Fruit fly (Drosophila melanogaster) whole organism, adult: Measurements from ENCODE around the gene Ets21C.

ENCODE experiments used
- CG11617 ChIP-seq: fragments of 200-800 bp; sonication (Bioruptor generic); optimal IDR thresholded peaks from 2 replicates; lab custom pipeline; 2017; ENCODE audit warnings: mild to moderate bottlenecking, missing biosample characterization, missing genetic modification reagents, missing genetic modification characterization
- CG12768 ChIP-seq: fragments of 200-800 bp; sonication (Bioruptor generic); optimal IDR thresholded peaks from 2 replicates; lab custom pipeline; 2017; ENCODE audit warnings: missing biosample characterization, missing genetic modification characterization, mild to moderate bottlenecking, moderate library complexity, missing genetic modification reagents
- CG14711 ChIP-seq: fragments of 200-800 bp; sonication (Bioruptor generic); optimal IDR thresholded peaks from 2 replicates; lab custom pipeline; 2018; ENCODE audit warnings: missing biosample characterization, mild to moderate bottlenecking, missing genetic modification characterization, moderate library complexity
- CG1620 ChIP-seq: fragments of 200-800 bp; sonication (Bioruptor generic); optimal IDR thresholded peaks from 2 replicates; lab custom pipeline; 2016; ENCODE audit warnings: missing biosample characterization, missing genetic modification characterization
- CG33017 ChIP-seq: fragments of 200-800 bp; sonication (Bioruptor generic); optimal IDR thresholded peaks from 2 replicates; lab custom pipeline; 2018; ENCODE audit warnings: missing biosample characterization, mild to moderate bottlenecking, missing genetic modification characterization, moderate library complexity
- CG5204 ChIP-seq: fragments of 200-800 bp; sonication (Bioruptor generic); optimal IDR thresholded peaks from 2 replicates; lab custom pipeline; 2016; ENCODE audit warnings: missing biosample characterization, missing genetic modification characterization
- CG7045 ChIP-seq: fragments of 200-800 bp; sonication (Bioruptor generic); optimal IDR thresholded peaks from 2 replicates; lab custom pipeline; 2017; ENCODE audit warnings: missing biosample characterization, mild to moderate bottlenecking, missing genetic modification characterization
- CG7101 ChIP-seq: fragments of 200-800 bp; sonication (Bioruptor generic); optimal IDR thresholded peaks from 2 replicates; lab custom pipeline; 2018; ENCODE audit warnings: missing biosample characterization, mild to moderate bottlenecking, missing genetic modification characterization, moderate library complexity
- Clk ChIP-seq: fragments of 200-800 bp; sonication (Bioruptor generic); optimal IDR thresholded peaks from 2 replicates; lab custom pipeline; 2017; ENCODE audit warnings: missing biosample characterization, missing genetic modification characterization
- Crg-1 ChIP-seq: fragments of 200-800 bp; sonication (Bioruptor generic); optimal IDR thresholded peaks from 2 replicates; lab custom pipeline; 2016; ENCODE audit warnings: missing biosample characterization, missing genetic modification characterization
- Hr96 ChIP-seq: fragments of 200-800 bp; sonication (Bioruptor generic); optimal IDR thresholded peaks from 2 replicates; lab custom pipeline; 2016; ENCODE audit warnings: missing biosample characterization, missing genetic modification characterization
- Mnt ChIP-seq: fragments of 200-800 bp; sonication (Bioruptor generic); optimal IDR thresholded peaks from 2 replicates; lab custom pipeline; 2016; ENCODE audit warnings: missing biosample characterization, mild to moderate bottlenecking, missing genetic modification characterization
- bab1 ChIP-seq: fragments of 200-800 bp; sonication (Bioruptor generic); optimal IDR thresholded peaks from 3 replicates; lab custom pipeline; 2019; ENCODE audit warnings: missing biosample characterization, mild to moderate bottlenecking, missing genetic modification characterization, moderate library complexity
- cic ChIP-seq: fragments of 200-800 bp; sonication (Bioruptor generic); optimal IDR thresholded peaks from 2 replicates; lab custom pipeline; 2017; ENCODE audit warnings: missing biosample characterization, mild to moderate bottlenecking, missing genetic modification characterization, moderate library complexity
- cnc ChIP-seq, 2 experiments: fragments of >200 bp; optimal IDR thresholded peaks; 2 replicates each; lab custom pipeline; 2017
- kay ChIP-seq: fragments of 200-800 bp; sonication (Bioruptor generic); peaks from one replicate; lab custom pipeline; 2016; ENCODE audit warnings: missing biosample characterization, missing genetic modification characterization, borderline replicate concordance
- ovo ChIP-seq: fragments of 200-800 bp; sonication (Bioruptor generic); optimal IDR thresholded peaks from 2 replicates; lab custom pipeline; 2016; ENCODE audit warnings: missing biosample characterization, missing genetic modification characterization
- pad ChIP-seq: fragments of 200-800 bp; sonication (Bioruptor generic); optimal IDR thresholded peaks from 3 replicates; lab custom pipeline; 2017; ENCODE audit warnings: missing biosample characterization, missing genetic modification characterization, mild to moderate bottlenecking, moderate library complexity, missing genetic modification reagents
- tj ChIP-seq: fragments of 200-800 bp; sonication (Bioruptor generic); optimal IDR thresholded peaks from 3 replicates; lab custom pipeline; 2017; ENCODE audit warnings: missing biosample characterization, mild to moderate bottlenecking, missing genetic modification characterization, moderate library complexity
- toe ChIP-seq: fragments of 200-800 bp; sonication (Bioruptor generic); optimal IDR thresholded peaks from 2 replicates; lab custom pipeline; 2016; ENCODE audit warnings: missing biosample characterization, missing genetic modification characterization

Gene Ets21C

dm6 chr2L:513035-513434, 39.7 kb downstream of the Ets21C start:
- TF ChIP-seq cnc (optimal IDR thresholded peaks at IDR 0.05; lab: Kevin White, UChicago) (no peak), CG33017 (tag; lab: Kevin White, UChicago) (no peak), Clk (GFP tag; lab: Kevin White, UChicago) (no peak), bab1 (GFP tag; lab: Kevin White, UChicago) (no peak), pad (GFP tag; lab: Kevin White, UChicago) (no peak), cic (no peak), toe (GFP tag; lab: Kevin White, UChicago) (no peak), kay (GFP tag; lab: Kevin White, UChicago) (no peak), CG7101 (tag; lab: Kevin White, UChicago) (no peak), Crg-1 (GFP tag; lab: Kevin White, UChicago) (no peak), CG5204 (GFP tag; lab: Kevin White, UChicago) (no peak), CG1620 (no peak), ovo (GFP tag; lab: Kevin White, UChicago) (no peak), CG7045 (GFP tag; lab: Kevin White, UChicago) (no peak)

- TF ChIP-seq kay (GFP tag; lab: Kevin White, UChicago) (no peak), cnc (optimal IDR thresholded peaks at IDR 0.05; lab: Kevin White, UChicago) (no peak), ovo (GFP tag; lab: Kevin White, UChicago) (no peak), CG33017 (tag; lab: Kevin White, UChicago) (no peak), cic (no peak), Hr96 (GFP tag; lab: Kevin White, UChicago) (no peak)
Observed at dm6 chr2L:512028-512427, 40.7 kb downstream of the Ets21C start.

- no peak for TF ChIP-seq Hr96 (GFP tag; lab: Kevin White, UChicago)
- no peak for TF ChIP-seq CG14711 (tag; lab: Kevin White, UChicago)
- no peak for TF ChIP-seq cic
- no peak for TF ChIP-seq kay (GFP tag; lab: Kevin White, UChicago)
- no peak for TF ChIP-seq Crg-1 (GFP tag; lab: Kevin White, UChicago)
- TF ChIP-seq CG5204 (GFP tag; lab: Kevin White, UChicago) = no peak
- no peak for TF ChIP-seq cnc (optimal IDR thresholded peaks at IDR 0.05; lab: Kevin White, UChicago)
- TF ChIP-seq CG33017 (tag; lab: Kevin White, UChicago) = no peak
- TF ChIP-seq Clk (GFP tag; lab: Kevin White, UChicago) = no peak
- TF ChIP-seq CG1620 = no peak
- no peak for TF ChIP-seq bab1 (GFP tag; lab: Kevin White, UChicago)
Observed at dm6 chr2L:510534-511014, 42.1 kb downstream of the Ets21C start.

- TF ChIP-seq cic = no peak
Observed at dm6 chr2L:507169-507568, 45.6 kb downstream of the Ets21C start.

- TF ChIP-seq bab1 (GFP tag; lab: Kevin White, UChicago) (no peak), kay (GFP tag; lab: Kevin White, UChicago) (no peak), CG12768 (GFP tag; lab: Kevin White, UChicago) (no peak), CG7045 (GFP tag; lab: Kevin White, UChicago) (no peak), cnc (optimal IDR thresholded peaks at IDR 0.05; lab: Kevin White, UChicago) (no peak), pad (GFP tag; lab: Kevin White, UChicago) (no peak), CG11617 (GFP tag; lab: Kevin White, UChicago) (no peak), Hr96 (GFP tag; lab: Kevin White, UChicago) (no peak), Crg-1 (GFP tag; lab: Kevin White, UChicago) (no peak), CG1620 (no peak), tj (GFP tag; lab: Kevin White, UChicago) (no peak)
Observed at dm6 chr2L:506443-506842, 46.3 kb downstream of the Ets21C start.

dm6 chr2L:505009-505408, 47.7 kb downstream of the Ets21C start:
- TF ChIP-seq bab1 (GFP tag; lab: Kevin White, UChicago) = no peak
- TF ChIP-seq Mnt (GFP tag; lab: Kevin White, UChicago) = no peak
- TF ChIP-seq CG5204 (GFP tag; lab: Kevin White, UChicago) = no peak
- no peak for TF ChIP-seq pad (GFP tag; lab: Kevin White, UChicago)
- no peak for TF ChIP-seq CG33017 (tag; lab: Kevin White, UChicago)
- no peak for TF ChIP-seq cic
- no peak for TF ChIP-seq CG14711 (tag; lab: Kevin White, UChicago)
- TF ChIP-seq CG7045 (GFP tag; lab: Kevin White, UChicago) = no peak
- TF ChIP-seq kay (GFP tag; lab: Kevin White, UChicago) = no peak
- no peak for TF ChIP-seq Clk (GFP tag; lab: Kevin White, UChicago)
- TF ChIP-seq Crg-1 (GFP tag; lab: Kevin White, UChicago) = no peak
- no peak for TF ChIP-seq CG7101 (tag; lab: Kevin White, UChicago)
- no peak for TF ChIP-seq CG11617 (GFP tag; lab: Kevin White, UChicago)
- TF ChIP-seq cnc (optimal IDR thresholded peaks at IDR 0.05; lab: Kevin White, UChicago) = no peak
- no peak for TF ChIP-seq CG12768 (GFP tag; lab: Kevin White, UChicago)
- TF ChIP-seq CG1620 = no peak
- TF ChIP-seq Hr96 (GFP tag; lab: Kevin White, UChicago) = no peak
- no peak for TF ChIP-seq toe (GFP tag; lab: Kevin White, UChicago)
- no peak for TF ChIP-seq tj (GFP tag; lab: Kevin White, UChicago)
- TF ChIP-seq ovo (GFP tag; lab: Kevin White, UChicago) = no peak

- TF ChIP-seq tj (GFP tag; lab: Kevin White, UChicago) = no peak
- no peak for TF ChIP-seq pad (GFP tag; lab: Kevin White, UChicago)
- no peak for TF ChIP-seq toe (GFP tag; lab: Kevin White, UChicago)
- TF ChIP-seq cnc (optimal IDR thresholded peaks at IDR 0.05; lab: Kevin White, UChicago) = no peak
- no peak for TF ChIP-seq CG1620
- no peak for TF ChIP-seq bab1 (GFP tag; lab: Kevin White, UChicago)
- no peak for TF ChIP-seq CG12768 (GFP tag; lab: Kevin White, UChicago)
- TF ChIP-seq CG11617 (GFP tag; lab: Kevin White, UChicago) = no peak
- TF ChIP-seq CG33017 (tag; lab: Kevin White, UChicago) = no peak
- no peak for TF ChIP-seq kay (GFP tag; lab: Kevin White, UChicago)
- TF ChIP-seq ovo (GFP tag; lab: Kevin White, UChicago) = no peak
- no peak for TF ChIP-seq CG7101 (tag; lab: Kevin White, UChicago)
- no peak for TF ChIP-seq Hr96 (GFP tag; lab: Kevin White, UChicago)
- no peak for TF ChIP-seq Mnt (GFP tag; lab: Kevin White, UChicago)
- TF ChIP-seq CG7045 (GFP tag; lab: Kevin White, UChicago) = no peak
- no peak for TF ChIP-seq cic
- no peak for TF ChIP-seq CG14711 (tag; lab: Kevin White, UChicago)
- TF ChIP-seq Crg-1 (GFP tag; lab: Kevin White, UChicago) = no peak
- no peak for TF ChIP-seq Clk (GFP tag; lab: Kevin White, UChicago)
- no peak for TF ChIP-seq CG5204 (GFP tag; lab: Kevin White, UChicago)
Observed at dm6 chr2L:501622-502021, 51.1 kb downstream of the Ets21C start.
